Worm (Caenorhabditis elegans) whole organism, L3 larva: ENCODE measurements around the gene F10D2.10.

ENCODE experiments used
- R02D3.7 ChIP-seq: fragments of 150-350 bp; optimal IDR thresholded peaks from 2 replicates; lab custom pipeline; 2014; ENCODE audit warnings: missing biosample characterization, missing genetic modification characterization
- ZK546.5 ChIP-seq: sonication (generic microtip); optimal IDR thresholded peaks from 2 replicates; lab custom pipeline; 2017; ENCODE audit warnings: missing biosample characterization, missing genetic modification characterization
- aly-2 ChIP-seq: fragments of 150-350 bp; optimal IDR thresholded peaks from 2 replicates; lab custom pipeline; 2014; ENCODE audit warnings: missing biosample characterization, missing genetic modification characterization
- ama-1 ChIP-seq: fragments of 150-350 bp; optimal IDR thresholded peaks from 2 replicates; lab custom pipeline; 2018
- ceh-16 ChIP-seq: sonication (generic microtip); optimal IDR thresholded peaks from 2 replicates; lab custom pipeline; 2017; ENCODE audit warnings: missing biosample characterization, missing genetic modification characterization
- ceh-28 ChIP-seq: fragments of 150-350 bp; optimal IDR thresholded peaks from 2 replicates; lab custom pipeline; 2014; ENCODE audit warnings: missing biosample characterization, missing genetic modification reagents, missing genetic modification characterization
- ceh-82 ChIP-seq: fragments of 150-350 bp; optimal IDR thresholded peaks from 2 replicates; lab custom pipeline; 2014; ENCODE audit warnings: missing biosample characterization, missing genetic modification characterization
- daf-12 ChIP-seq: fragments of 150-350 bp; optimal IDR thresholded peaks from 2 replicates; lab custom pipeline; 2014; ENCODE audit warnings: missing biosample characterization, missing genetic modification reagents, missing genetic modification characterization
- egl-27 ChIP-seq: sonication (generic microtip); optimal IDR thresholded peaks from 4 replicates; lab custom pipeline; 2017; ENCODE audit warnings: missing biosample characterization, missing genetic modification reagents, missing genetic modification characterization
- egl-5 ChIP-seq: fragments of 150-350 bp; optimal IDR thresholded peaks from 2 replicates; lab custom pipeline; 2017; ENCODE audit warnings: missing biosample characterization, missing genetic modification reagents, missing genetic modification characterization, inconsistent platforms
- elt-1 ChIP-seq: fragments of 150-350 bp; optimal IDR thresholded peaks from 2 replicates; lab custom pipeline; 2014; ENCODE audit warnings: missing biosample characterization, missing genetic modification characterization
- elt-2 ChIP-seq: sonication (generic microtip); optimal IDR thresholded peaks from 2 replicates; lab custom pipeline; 2016; ENCODE audit warnings: missing genetic modification reagents, mild to moderate bottlenecking, missing genetic modification characterization, missing compliant biosample characterization
- elt-3 ChIP-seq, 3 experiments: fragments of 150-350 bp in 1 of 3; sonication (generic microtip) in 2 of 3; optimal IDR thresholded peaks; 2 replicates in 2 of 3; 4 replicates in 1 of 3; lab custom pipeline; 2014 to 2017; ENCODE audit warnings: missing biosample characterization in 3 of 3, missing genetic modification characterization in 3 of 3
- fkh-10 ChIP-seq: sonication (generic microtip); optimal IDR thresholded peaks from 2 replicates; lab custom pipeline; 2017; ENCODE audit warnings: missing biosample characterization, missing genetic modification reagents, missing genetic modification characterization
- hmg-11 ChIP-seq: sonication (generic microtip); optimal IDR thresholded peaks from 2 replicates; lab custom pipeline; 2016; ENCODE audit warnings: missing genetic modification characterization, missing compliant biosample characterization
- jun-1 ChIP-seq: fragments of 150-350 bp; optimal IDR thresholded peaks from 2 replicates; lab custom pipeline; 2014; ENCODE audit warnings: missing biosample characterization, missing genetic modification reagents, missing genetic modification characterization
- lin-15B ChIP-seq: fragments of 150-350 bp; optimal IDR thresholded peaks from 2 replicates; lab custom pipeline; 2014; ENCODE audit warnings: missing biosample characterization, missing genetic modification characterization
- lin-39 ChIP-seq: fragments of 150-350 bp; optimal IDR thresholded peaks from 2 replicates; lab custom pipeline; 2018; ENCODE audit warnings: missing biosample characterization, missing genetic modification reagents, missing genetic modification characterization
- lsy-12 ChIP-seq: sonication (generic microtip); optimal IDR thresholded peaks from 2 replicates; lab custom pipeline; 2016; ENCODE audit warnings: mild to moderate bottlenecking, missing genetic modification characterization, missing compliant biosample characterization
- mdl-1 ChIP-seq: fragments of 150-350 bp; optimal IDR thresholded peaks from 2 replicates; lab custom pipeline; 2014; ENCODE audit warnings: missing biosample characterization, missing genetic modification characterization
- mml-1 ChIP-seq: fragments of 150-350 bp; sonication (generic microtip); optimal IDR thresholded peaks from 3 replicates; lab custom pipeline; 2014; ENCODE audit warnings: missing biosample characterization, missing genetic modification characterization
- nfya-1 ChIP-seq: sonication (generic microtip); optimal IDR thresholded peaks from 2 replicates; lab custom pipeline; 2017; ENCODE audit warnings: missing genetic modification characterization, mild to moderate bottlenecking, missing compliant biosample characterization, antibody characterized with exemption, moderate library complexity; ENCODE audit not compliant: insufficient read depth
- nhr-11 ChIP-seq: fragments of 150-350 bp; optimal IDR thresholded peaks from 2 replicates; lab custom pipeline; 2014; ENCODE audit warnings: missing biosample characterization, missing genetic modification characterization
- nhr-12 ChIP-seq: fragments of 150-350 bp; optimal IDR thresholded peaks from 2 replicates; lab custom pipeline; 2014; ENCODE audit warnings: missing biosample characterization, missing genetic modification characterization
- nhr-23 ChIP-seq: fragments of 150-350 bp; optimal IDR thresholded peaks from 2 replicates; lab custom pipeline; 2014; ENCODE audit warnings: missing biosample characterization, missing genetic modification reagents, missing genetic modification characterization
- nhr-237 ChIP-seq: fragments of 150-350 bp; optimal IDR thresholded peaks from 2 replicates; lab custom pipeline; 2014; ENCODE audit warnings: missing biosample characterization, missing genetic modification characterization
- nhr-25 ChIP-seq: sonication (generic microtip); optimal IDR thresholded peaks from 2 replicates; lab custom pipeline; 2017; ENCODE audit warnings: missing biosample characterization, missing genetic modification characterization
- nhr-28 ChIP-seq: fragments of 150-350 bp; optimal IDR thresholded peaks from 2 replicates; lab custom pipeline; 2014; ENCODE audit warnings: missing biosample characterization, missing genetic modification characterization
- nhr-43 ChIP-seq: sonication (generic microtip); optimal IDR thresholded peaks from 2 replicates; lab custom pipeline; 2016; ENCODE audit warnings: mild to moderate bottlenecking, missing genetic modification characterization, missing compliant biosample characterization; ENCODE audit not compliant: poor library complexity, severe bottlenecking
- nhr-67 ChIP-seq: fragments of 150-350 bp; optimal IDR thresholded peaks from 2 replicates; lab custom pipeline; 2014; ENCODE audit warnings: missing biosample characterization, missing genetic modification characterization
- nhr-76 ChIP-seq: fragments of 150-350 bp; sonication (generic microtip); optimal IDR thresholded peaks from 5 replicates; lab custom pipeline; 2014; ENCODE audit warnings: missing biosample characterization, missing genetic modification characterization
- nhr-77 ChIP-seq: fragments of 150-350 bp; optimal IDR thresholded peaks from 2 replicates; lab custom pipeline; 2014; ENCODE audit warnings: missing biosample characterization, missing genetic modification characterization
- pha-4 ChIP-seq: fragments of 150-350 bp; optimal IDR thresholded peaks from 2 replicates; lab custom pipeline; 2014; ENCODE audit warnings: missing biosample characterization, missing genetic modification reagents, missing genetic modification characterization
- pqm-1 ChIP-seq: fragments of 150-350 bp; optimal IDR thresholded peaks from 2 replicates; lab custom pipeline; 2017; ENCODE audit warnings: missing biosample characterization, missing genetic modification characterization, inconsistent platforms
- sea-2 ChIP-seq: fragments of 150-350 bp; sonication (generic microtip); optimal IDR thresholded peaks from 4 replicates; lab custom pipeline; 2014; ENCODE audit warnings: missing biosample characterization, missing genetic modification reagents, missing genetic modification characterization
- skn-1 ChIP-seq: fragments of 150-350 bp; optimal IDR thresholded peaks from 2 replicates; lab custom pipeline; 2014; ENCODE audit warnings: missing biosample characterization, missing genetic modification characterization
- snpc-4 ChIP-seq: fragments of 150-350 bp; optimal IDR thresholded peaks from 2 replicates; lab custom pipeline; 2014; ENCODE audit warnings: missing biosample characterization, missing genetic modification characterization
- tbx-2 ChIP-seq: sonication (generic microtip); optimal IDR thresholded peaks from 2 replicates; lab custom pipeline; 2016; ENCODE audit warnings: mild to moderate bottlenecking, missing genetic modification characterization, missing compliant biosample characterization
- unc-39 ChIP-seq: sonication (generic microtip); optimal IDR thresholded peaks from 4 replicates; lab custom pipeline; 2017; ENCODE audit warnings: missing biosample characterization, missing genetic modification characterization
- unc-62 ChIP-seq: fragments of 150-350 bp; sonication (generic microtip); optimal IDR thresholded peaks from 4 replicates; lab custom pipeline; 2014; ENCODE audit warnings: missing biosample characterization, missing genetic modification reagents, missing genetic modification characterization
- ztf-11 ChIP-seq: fragments of 150-350 bp; optimal IDR thresholded peaks from 2 replicates; lab custom pipeline; 2014; ENCODE audit warnings: missing biosample characterization, missing genetic modification characterization
- ztf-4 ChIP-seq: fragments of 150-350 bp; optimal IDR thresholded peaks from 2 replicates; lab custom pipeline; 2014; ENCODE audit warnings: missing biosample characterization, missing genetic modification characterization

Gene F10D2.10

DNA sequence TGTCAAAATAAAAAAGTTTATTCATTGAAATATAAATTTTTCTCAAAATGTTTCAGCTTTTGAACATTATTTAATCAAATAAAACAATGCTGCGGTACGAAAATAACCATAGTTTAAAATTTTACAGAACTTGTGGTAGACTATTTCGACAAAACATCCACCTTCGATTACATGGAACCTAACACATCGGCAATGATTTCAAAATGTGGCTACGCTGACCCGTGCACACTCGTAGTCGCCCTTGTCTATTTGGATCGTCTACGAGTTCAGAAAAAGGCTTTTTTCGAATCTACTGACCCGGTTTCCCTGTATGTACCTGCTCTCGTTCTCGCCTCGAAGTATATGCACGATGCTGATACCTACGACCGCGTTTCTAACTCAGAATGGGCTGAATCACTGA is 41.1 kb upstream of the F10D2.10 start:
- TF ChIP-seq elt-2 (tag; lab: Kevin White, UChicago) (no peak), pqm-1 (tag; lab: Kevin White, UChicago) (no peak)
- TF ChIP-seq, all 47 proteins: peak for 0

DNA sequence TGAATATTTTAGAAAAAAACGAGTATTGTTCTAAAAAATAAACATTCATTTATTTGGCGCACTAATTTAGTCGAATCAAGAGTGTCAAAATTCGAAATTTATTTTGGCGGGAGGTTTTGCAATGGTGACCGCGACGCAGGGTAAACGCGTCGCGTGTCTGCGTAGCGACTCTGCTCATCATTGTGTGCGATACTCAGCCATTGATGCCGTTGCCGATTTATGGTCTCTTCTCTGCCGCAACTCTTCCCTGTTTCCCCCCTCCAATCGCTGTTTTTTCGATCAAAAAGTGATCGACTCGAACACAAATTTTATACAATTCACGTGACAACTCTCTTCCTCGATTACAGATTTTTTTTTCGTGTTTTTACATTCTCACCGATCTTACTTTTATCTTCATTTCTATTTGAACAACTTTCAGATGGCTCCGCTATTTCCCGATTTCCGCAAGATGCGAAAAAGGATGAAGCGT is 40.6 kb upstream of the F10D2.10 start, which contains the start of gene F09G2.2:
Gene F09G2.2 (plus strand): TSS at position 419 of the 469 bp plus-strand sequence.
- peak; percentile 67 for TF ChIP-seq lsy-12 (tag; lab: Kevin White, UChicago)
- TF ChIP-seq nhr-237 (tag; lab: Kevin White, UChicago), result no peak
- no peak for TF ChIP-seq unc-62
- TF ChIP-seq mml-1 (tag; lab: Kevin White, UChicago), result no peak
- peak; percentile 16 for TF ChIP-seq ZK546.5
- peak; percentile 8 for TF ChIP-seq fkh-10 (GFP tag; lab: Kevin White, UChicago)
- peak; percentile 78 for TF ChIP-seq ama-1
- TF ChIP-seq sea-2 (GFP tag; lab: Kevin White, UChicago), result no peak
- peak; percentile 94 for TF ChIP-seq jun-1 (tag; lab: Kevin White, UChicago)
- TF ChIP-seq ceh-82, result peak; percentile 2
- no peak for TF ChIP-seq elt-3 (tag; optimal IDR thresholded peaks at IDR 0.05; lab: Kevin White, UChicago)
- peak; percentile 45 for TF ChIP-seq tbx-2 (tag; lab: Kevin White, UChicago)
- peak; percentile 96 for TF ChIP-seq nhr-23 (tag; lab: Kevin White, UChicago)
- peak; percentile 92 for TF ChIP-seq lin-15B (tag; lab: Kevin White, UChicago)
- TF ChIP-seq ceh-28 (tag; lab: Kevin White, UChicago), result peak; percentile 64
- no peak for TF ChIP-seq aly-2 (tag; lab: Kevin White, UChicago)
- TF ChIP-seq elt-1 (tag; lab: Kevin White, UChicago), result peak; percentile 59
- TF ChIP-seq skn-1 (tag; lab: Kevin White, UChicago), result peak; percentile 90
- peak; percentile 87 for TF ChIP-seq egl-5 (tag; lab: Kevin White, UChicago)
- TF ChIP-seq pqm-1 (tag; lab: Kevin White, UChicago), result peak; percentile 75
- TF ChIP-seq nhr-28 (tag; lab: Kevin White, UChicago), result no peak
- peak; percentile 32 for TF ChIP-seq ztf-4 (tag; lab: Kevin White, UChicago)
- peak; percentile 86 for TF ChIP-seq nhr-43 (tag; lab: Kevin White, UChicago)
- TF ChIP-seq R02D3.7, result peak; percentile 71
- no peak for TF ChIP-seq unc-39 (tag; lab: Kevin White, UChicago)
- TF ChIP-seq nhr-25 (tag; lab: Kevin White, UChicago), result peak; percentile 96
- TF ChIP-seq lin-39 (tag; lab: Kevin White, UChicago), result peak; percentile 97
- peak; percentile 95 for TF ChIP-seq nfya-1 (tag; lab: Kevin White, UChicago)
- peak; percentile 89 for TF ChIP-seq elt-2 (tag; lab: Kevin White, UChicago)
- TF ChIP-seq egl-27 (tag; lab: Kevin White, UChicago), result peak; percentile 46
- TF ChIP-seq nhr-11 (tag; lab: Kevin White, UChicago), result no peak
- TF ChIP-seq hmg-11 (tag; lab: Kevin White, UChicago), result peak; percentile 82
- peak; percentile 82 for TF ChIP-seq snpc-4 (tag; lab: Kevin White, UChicago)
- TF ChIP-seq pha-4 (tag; lab: Kevin White, UChicago), result peak; percentile 89

DNA sequence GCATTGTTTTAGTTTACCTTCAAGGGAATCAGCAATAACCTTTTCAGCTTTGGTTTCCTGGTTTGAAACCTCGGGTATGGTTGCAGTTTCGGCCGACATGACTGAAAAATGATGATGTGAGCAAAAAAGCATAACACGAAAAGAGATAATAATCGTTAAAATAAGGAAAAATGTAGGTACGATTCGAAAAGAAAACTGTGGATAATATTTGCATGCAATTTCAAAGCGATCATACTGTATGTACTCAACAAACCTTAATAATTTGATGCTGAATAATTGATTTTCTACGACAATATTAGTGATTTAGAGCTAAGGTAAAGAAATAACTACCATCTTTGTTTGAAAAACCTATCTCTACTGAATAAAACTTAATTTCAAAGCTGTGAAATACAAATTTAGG is 40.1 kb upstream of the F10D2.10 start, which contains the start of gene attf-2:
Gene attf-2 (minus strand): TSS at position 101 of the 400 bp plus-strand sequence.
- TF ChIP-seq mdl-1, result no peak

- TF ChIP-seq nhr-76 (no peak), pha-4 (tag; lab: Kevin White, UChicago) (no peak), nhr-77 (tag; lab: Kevin White, UChicago) (no peak), ztf-11 (tag; lab: Kevin White, UChicago) (no peak), ZK546.5 (no peak), nhr-67 (tag; lab: Kevin White, UChicago) (no peak), nhr-25 (tag; lab: Kevin White, UChicago) (no peak), nhr-43 (tag; lab: Kevin White, UChicago) (no peak), daf-12 (tag; lab: Kevin White, UChicago) (no peak), hmg-11 (tag; lab: Kevin White, UChicago) (no peak), nhr-12 (tag; lab: Kevin White, UChicago) (no peak), ama-1 (no peak), lin-15B (tag; lab: Kevin White, UChicago) (no peak), ceh-16 (tag; lab: Kevin White, UChicago) (no peak), elt-1 (tag; lab: Kevin White, UChicago) (no peak)
These were observed 38.8 kb upstream of the F10D2.10 start for ce11 chrV:7194818-7195217.
